Fruit fly (Drosophila melanogaster): ENCODE results near the gene CG6282.
A peak's percentile ranks its signal among the peaks of the same experiment; 100 is the strongest.

Gene CG6282

dm6 chr3L:8627839-8628827 lies 23.7 kb downstream of the CG6282 start (continued):
- TF ChIP-seq chinmo (GFP tag; IDR thresholded peaks at IDR 0.05; ENCODE audit: partially characterized antibody) (no peak), bbx (GFP tag; IDR thresholded peaks at IDR 0.05; ENCODE audit: partially characterized antibody) (no peak), HLHmδ (GFP tag; optimal IDR thresholded peaks at IDR 0.05) (no peak), cg (GFP tag; optimal IDR thresholded peaks at IDR 0.05) (no peak), seq (GFP tag; IDR thresholded peaks at IDR 0.05) (no peak), CG42726 (GFP tag; IDR thresholded peaks at IDR 0.05; ENCODE audit: partially characterized antibody) (peak; percentile 27; the same call in 1 of the 2 replicates), rib (GFP tag; IDR thresholded peaks at IDR 0.05) (no peak), CG8281 (tag; optimal IDR thresholded peaks at IDR 0.05) (peak; percentile 1), slou (GFP tag; optimal IDR thresholded peaks at IDR 0.05) (no peak), gt (GFP tag; IDR thresholded peaks at IDR 0.05) (no peak), CG17359 (tag; optimal IDR thresholded peaks at IDR 0.05) (no peak), Dp (GFP tag; optimal IDR thresholded peaks at IDR 0.05) (peak; percentile 21), BtbVII (GFP tag; optimal IDR thresholded peaks at IDR 0.05) (peak; percentile 42), Med (GFP tag) (peak; percentile 26), CG2199 (GFP tag; IDR thresholded peaks at IDR 0.05) (peak; percentile 14; the same call in 1 of the 3 replicates), da (GFP tag; optimal IDR thresholded peaks at IDR 0.05) (no peak), otp (GFP tag; IDR thresholded peaks at IDR 0.05) (no peak), stwl (tag; optimal IDR thresholded peaks at IDR 0.05) (peak; percentile 17), CTCF (GFP tag; optimal IDR thresholded peaks at IDR 0.05) (peak; percentile 88), kay (GFP tag; optimal IDR thresholded peaks at IDR 0.05) (peak; percentile 41), CG13123 (GFP tag; optimal IDR thresholded peaks at IDR 0.05) (no peak), Atf3 (GFP tag; optimal IDR thresholded peaks at IDR 0.05) (peak; percentile 1), zen2 (GFP tag; IDR thresholded peaks at IDR 0.05; ENCODE audit: partially characterized antibody) (no peak), CG30431 (GFP tag; optimal IDR thresholded peaks at IDR 0.05) (no peak), hb (GFP tag; IDR thresholded peaks at IDR 0.05; ENCODE audit: partially characterized antibody) (no peak), CG6791 (GFP tag; IDR thresholded peaks at IDR 0.05; ENCODE audit: partially characterized antibody) (peak; percentile 50; the same call in 2 of the 3 replicates), amos (GFP tag; IDR thresholded peaks at IDR 0.05; ENCODE audit: partially characterized antibody) (peak; percentile 70), crol (GFP tag; IDR thresholded peaks at IDR 0.05) (peak; percentile 47; the same call in 1 of the 2 replicates), knrl (GFP tag; IDR thresholded peaks at IDR 0.05; ENCODE audit: partially characterized antibody) (peak; percentile 51; the same call in 2 of the 3 replicates), ttk (GFP tag; IDR thresholded peaks at IDR 0.05) (no peak), nerfin-1 (tag; optimal IDR thresholded peaks at IDR 0.05) (no peak), trem (tag; optimal IDR thresholded peaks at IDR 0.05) (peak; percentile 17), CG9876 (GFP tag; optimal IDR thresholded peaks at IDR 0.05) (no peak), CG10543 (GFP tag; optimal IDR thresholded peaks at IDR 0.05) (peak; percentile 54), Deaf1 (tag; optimal IDR thresholded peaks at IDR 0.05) (peak; percentile 28), dmrt99B (tag; optimal IDR thresholded peaks at IDR 0.05) (no peak), dm (GFP tag; optimal IDR thresholded peaks at IDR 0.05) (no peak), Fer3 (tag; optimal IDR thresholded peaks at IDR 0.05) (no peak), CG31388 (GFP tag; optimal IDR thresholded peaks at IDR 0.05) (no peak), vnd (GFP tag; IDR thresholded peaks at IDR 0.05; ENCODE audit: partially characterized antibody) (no peak), ase (GFP tag; IDR thresholded peaks at IDR 0.05) (no peak), Lhr (GFP tag; optimal IDR thresholded peaks at IDR 0.05) (peak; percentile 37), CG10267 (tag; optimal IDR thresholded peaks at IDR 0.05) (peak; percentile 16), Myb (GFP tag; optimal IDR thresholded peaks at IDR 0.05) (peak; percentile 46), trh (GFP tag; optimal IDR thresholded peaks at IDR 0.05) (no peak), HmgZ (tag; optimal IDR thresholded peaks at IDR 0.05) (peak; percentile 18), CG8290 (GFP tag; optimal IDR thresholded peaks at IDR 0.05) (peak; percentile 97), CG8290 (tag; optimal IDR thresholded peaks at IDR 0.05) (peak in 1 of 2 experiments; percentile 64), hth (optimal IDR thresholded peaks at IDR 0.05) (no peak)

All from whole organism, embryonic.